Worm (Caenorhabditis elegans): ENCODE measurements around the gene eif-2Balpha.

- TF ChIP-seq him-1 (tag; optimal IDR thresholded peaks at IDR 0.05) (no peak), dao-5 (tag; optimal IDR thresholded peaks at IDR 0.05) (no peak), W03F9.2 (tag; optimal IDR thresholded peaks at IDR 0.05) (no peak)
Observed at ce11 chrIII:9523581-9523980, 19.3 kb upstream of the eif-2Balpha start, which contains the start of gene mrps-23.
